Fruit fly (Drosophila melanogaster): ENCODE data around the gene stx.

dm6 chrX:10673366-10673765, 71.4 kb downstream of the stx start, which contains the start of gene CG12637:
- TF ChIP-seq cic (GFP tag; optimal IDR thresholded peaks at IDR 0.05) (no peak), kay (GFP tag; ENCODE audit: borderline replicate concordance) (no peak), pad (GFP tag; optimal IDR thresholded peaks at IDR 0.05) (no peak), CG12768 (GFP tag; optimal IDR thresholded peaks at IDR 0.05) (no peak)

Measured in whole organism, adult.